Worm (Caenorhabditis elegans): Measurements from ENCODE around the gene msrp-5.

The msrp-5 gene

ce11 chrII:2628401-2628800, 11.7 kb downstream of the msrp-5 start:
- TF ChIP-seq flt-1 (GFP tag; IDR thresholded peaks at IDR 0.05) (no peak), hmbx-1 (tag; optimal IDR thresholded peaks at IDR 0.05) (no peak), ets-7 (tag; optimal IDR thresholded peaks at IDR 0.05) (no peak), ama-1 (optimal IDR thresholded peaks at IDR 0.05) (no peak), tbx-11 (GFP tag; IDR thresholded peaks at IDR 0.05) (no peak), hmg-4 (GFP tag; optimal IDR thresholded peaks at IDR 0.05) (no peak), hnd-1 (tag; optimal IDR thresholded peaks at IDR 0.05) (no peak), aly-1 (tag; optimal IDR thresholded peaks at IDR 0.05) (no peak), tra-4 (tag; optimal IDR thresholded peaks at IDR 0.05) (no peak), ceh-13 (GFP tag; optimal IDR thresholded peaks at IDR 0.05) (no peak), B0310.2 (tag; optimal IDR thresholded peaks at IDR 0.05) (no peak), F13C5.2 (tag; optimal IDR thresholded peaks at IDR 0.05) (no peak), pes-1 (GFP tag; IDR thresholded peaks at IDR 0.05) (no peak), sea-1 (GFP tag; conservative IDR thresholded peaks at IDR 0.05) (no peak), scrt-1 (GFP tag; IDR thresholded peaks at IDR 0.05) (no peak), ceh-36 (tag; optimal IDR thresholded peaks at IDR 0.05) (no peak), tbx-37 (GFP tag; conservative IDR thresholded peaks at IDR 0.05) (no peak)

DNA sequence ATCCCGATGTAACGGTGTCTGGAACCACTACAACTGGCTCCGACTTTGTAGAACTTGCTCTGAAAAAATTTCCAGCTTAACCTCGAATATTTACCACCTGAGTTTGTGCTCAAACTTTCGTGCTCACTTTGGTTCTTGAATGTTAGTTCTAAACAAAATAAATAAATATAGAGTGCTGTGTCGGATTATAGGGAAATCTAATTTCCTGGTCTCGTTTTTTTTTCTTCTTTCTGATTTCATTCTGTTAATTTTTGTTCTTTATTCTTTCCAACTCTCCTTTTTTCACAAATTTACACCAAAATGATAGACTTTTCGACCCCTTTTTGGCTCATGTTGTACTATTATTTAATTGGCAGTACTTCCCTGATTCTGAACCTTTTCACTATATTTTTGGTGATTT, 12.5 kb downstream of the msrp-5 start, which contains the start of gene sri-37:
Gene sri-37, plus strand, starts transcription at position 301 of the 400 bp plus-strand sequence.
- TF ChIP-seq ceh-13 (GFP tag; optimal IDR thresholded peaks at IDR 0.05) (no peak), B0310.2 (tag; optimal IDR thresholded peaks at IDR 0.05) (no peak), sea-1 (GFP tag; conservative IDR thresholded peaks at IDR 0.05) (no peak), ceh-36 (tag; optimal IDR thresholded peaks at IDR 0.05) (no peak), tbx-11 (GFP tag; IDR thresholded peaks at IDR 0.05) (no peak), F13C5.2 (tag; optimal IDR thresholded peaks at IDR 0.05) (no peak), ets-7 (tag; optimal IDR thresholded peaks at IDR 0.05) (no peak), ama-1 (optimal IDR thresholded peaks at IDR 0.05) (no peak), hmbx-1 (tag; optimal IDR thresholded peaks at IDR 0.05) (no peak), aly-1 (tag; optimal IDR thresholded peaks at IDR 0.05) (no peak), tra-4 (tag; optimal IDR thresholded peaks at IDR 0.05) (no peak), scrt-1 (GFP tag; IDR thresholded peaks at IDR 0.05) (no peak), hnd-1 (tag; optimal IDR thresholded peaks at IDR 0.05) (no peak)

DNA sequence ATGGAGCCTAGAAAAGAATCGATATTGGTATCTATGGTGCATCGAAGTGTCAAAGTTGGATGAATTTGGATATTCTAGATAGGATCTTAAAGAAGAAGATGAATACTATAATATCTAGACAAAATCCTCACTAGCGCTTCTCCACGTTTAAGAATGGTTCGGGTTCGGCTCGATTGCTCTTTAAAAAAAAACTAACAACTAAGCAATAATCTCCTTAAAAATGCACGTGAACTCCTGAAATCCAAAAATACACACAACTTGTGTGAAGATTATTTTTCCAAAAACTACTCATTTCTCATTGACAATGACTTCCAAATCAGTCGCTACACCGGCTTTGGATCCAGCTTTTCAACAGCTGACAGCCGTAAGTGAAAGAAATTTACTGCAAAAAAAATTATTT, 14.4 kb downstream of the msrp-5 start, which contains the start of gene D2062.1:
Gene D2062.1, plus strand, starts transcription at position 301 of the 400 bp plus-strand sequence.
- TF ChIP-seq flt-1 (GFP tag; IDR thresholded peaks at IDR 0.05), result no peak

DNA sequence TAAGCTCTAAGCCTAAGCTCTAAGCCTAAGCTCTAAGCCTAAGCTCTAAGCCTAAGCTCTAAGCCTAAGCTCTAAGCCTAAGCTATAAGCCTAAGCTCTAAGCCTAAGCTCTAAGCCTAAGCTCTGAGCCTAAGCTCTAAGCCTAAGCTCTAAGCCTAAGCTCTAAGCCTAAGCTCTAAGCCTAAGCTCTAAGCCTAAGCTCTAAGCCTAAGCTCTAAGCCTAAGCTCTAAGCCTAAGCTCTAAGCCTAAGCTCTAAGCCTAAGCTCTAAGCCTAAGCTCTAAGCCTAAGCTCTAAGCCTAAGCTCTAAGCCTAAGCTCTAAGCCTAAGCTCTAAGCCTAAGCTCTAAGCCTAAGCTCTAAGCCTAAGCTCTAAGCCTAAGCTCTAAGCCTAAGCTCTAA, 15.5 kb downstream of the msrp-5 start:
- peak; percentile 76 for TF ChIP-seq ceh-36 (tag; optimal IDR thresholded peaks at IDR 0.05)

- TF ChIP-seq ama-1 (optimal IDR thresholded peaks at IDR 0.05) (no peak), ets-7 (tag; optimal IDR thresholded peaks at IDR 0.05) (no peak), flt-1 (GFP tag; IDR thresholded peaks at IDR 0.05) (no peak), tbx-11 (GFP tag; IDR thresholded peaks at IDR 0.05) (no peak), B0310.2 (tag; optimal IDR thresholded peaks at IDR 0.05) (no peak), F13C5.2 (tag; optimal IDR thresholded peaks at IDR 0.05) (no peak), tbx-37 (GFP tag; conservative IDR thresholded peaks at IDR 0.05) (no peak), scrt-1 (GFP tag; IDR thresholded peaks at IDR 0.05) (no peak), aly-1 (tag; optimal IDR thresholded peaks at IDR 0.05) (no peak), hmg-4 (GFP tag; optimal IDR thresholded peaks at IDR 0.05) (no peak), ceh-36 (tag; optimal IDR thresholded peaks at IDR 0.05) (no peak), hmbx-1 (tag; optimal IDR thresholded peaks at IDR 0.05) (no peak), hnd-1 (tag; optimal IDR thresholded peaks at IDR 0.05) (no peak), tra-4 (tag; optimal IDR thresholded peaks at IDR 0.05) (no peak), sea-1 (GFP tag; conservative IDR thresholded peaks at IDR 0.05) (no peak), ceh-13 (GFP tag; optimal IDR thresholded peaks at IDR 0.05) (no peak), pes-1 (GFP tag; IDR thresholded peaks at IDR 0.05) (no peak)
Measured at ce11 chrII:2637359-2637758, 20.6 kb downstream of the msrp-5 start, which contains the start of gene F22E5.21. Gene F22E5.21 (minus strand): TSS chrII:2637459.

- TF ChIP-seq ama-1 (optimal IDR thresholded peaks at IDR 0.05), result no peak
- no peak for TF ChIP-seq tbx-11 (GFP tag; IDR thresholded peaks at IDR 0.05)
- TF ChIP-seq tbx-37 (GFP tag; conservative IDR thresholded peaks at IDR 0.05), result no peak
- no peak for TF ChIP-seq tra-4 (tag; optimal IDR thresholded peaks at IDR 0.05)
- TF ChIP-seq hmg-4 (GFP tag; optimal IDR thresholded peaks at IDR 0.05), result no peak
- no peak for TF ChIP-seq hmbx-1 (tag; optimal IDR thresholded peaks at IDR 0.05)
- TF ChIP-seq B0310.2 (tag; optimal IDR thresholded peaks at IDR 0.05), result no peak
Measured at ce11 chrII:2638062-2638461, 21.3 kb downstream of the msrp-5 start, which contains the start of gene F22E5.9. Gene F22E5.9 (plus strand): TSS chrII:2638388.

DNA sequence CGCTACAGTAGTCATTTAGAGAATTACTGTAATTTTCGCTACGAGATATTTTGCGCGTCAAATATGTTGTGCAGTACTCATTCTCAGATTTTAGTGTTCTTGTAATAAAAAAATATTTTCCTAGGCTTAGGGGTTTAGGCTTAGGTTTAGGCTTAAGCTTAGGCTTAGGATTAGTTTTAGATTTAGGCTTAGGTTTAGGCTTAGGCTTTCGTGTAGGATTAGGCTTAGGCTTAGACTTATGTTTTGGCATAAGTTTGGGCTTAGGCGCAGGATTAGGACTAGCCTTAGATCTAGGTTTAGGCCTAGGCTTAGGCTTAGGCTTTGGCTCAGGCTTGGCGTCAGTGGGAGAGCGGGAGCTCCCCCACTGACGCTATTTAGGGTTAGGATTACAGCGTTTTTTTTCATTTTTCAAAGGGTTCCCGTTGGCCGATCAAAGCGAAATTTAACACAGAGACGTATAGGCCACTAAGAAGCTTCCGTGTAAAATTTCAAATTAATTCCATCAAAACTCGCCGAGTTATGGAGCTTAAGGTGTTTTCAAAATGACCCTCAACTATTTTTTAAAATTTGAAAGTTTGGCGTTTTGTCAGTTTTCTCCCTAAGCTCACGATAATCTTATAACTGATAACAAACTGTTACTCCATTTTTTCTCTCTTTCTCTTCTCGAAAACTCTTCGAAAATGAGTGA, 22.8 kb downstream of the msrp-5 start, which contains the start of gene F22E5.8:
Gene F22E5.8, plus strand, starts transcription at position 638 of the 688 bp plus-strand sequence.
- TF ChIP-seq pes-1 (GFP tag; IDR thresholded peaks at IDR 0.05) (0 out of 2 replicates have a peak, but pooled peaks have one; percentile 10), ceh-36 (tag; optimal IDR thresholded peaks at IDR 0.05) (peak; percentile 58)

DNA sequence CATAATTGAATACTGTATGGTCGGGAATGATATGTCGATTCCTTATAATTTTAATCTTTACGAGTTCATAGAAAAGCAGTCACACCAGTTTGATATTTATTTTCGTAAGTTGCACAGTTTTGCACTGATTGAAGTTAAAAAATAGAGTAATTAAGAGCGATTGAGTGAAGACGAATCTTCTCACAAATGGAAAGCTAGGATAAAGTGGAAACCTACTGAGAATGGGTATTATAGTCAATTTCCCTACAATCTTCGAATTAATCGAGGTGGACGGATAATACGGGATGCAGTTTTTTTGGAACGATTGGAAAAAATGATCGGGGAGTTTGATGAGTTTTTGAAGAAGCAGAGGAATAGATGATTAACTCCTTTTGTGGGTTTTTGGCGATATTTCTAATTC, 24.2 kb downstream of the msrp-5 start, which contains the start of gene F22E5.23:
Gene F22E5.23, plus strand, starts transcription at position 301 of the 400 bp plus-strand sequence.
- TF ChIP-seq hmbx-1 (tag; optimal IDR thresholded peaks at IDR 0.05) (no peak), F13C5.2 (tag; optimal IDR thresholded peaks at IDR 0.05) (no peak), ceh-36 (tag; optimal IDR thresholded peaks at IDR 0.05) (no peak), tra-4 (tag; optimal IDR thresholded peaks at IDR 0.05) (no peak), ets-7 (tag; optimal IDR thresholded peaks at IDR 0.05) (no peak), hnd-1 (tag; optimal IDR thresholded peaks at IDR 0.05) (no peak), flt-1 (GFP tag; IDR thresholded peaks at IDR 0.05) (no peak), tbx-37 (GFP tag; conservative IDR thresholded peaks at IDR 0.05) (no peak), aly-1 (tag; optimal IDR thresholded peaks at IDR 0.05) (no peak), B0310.2 (tag; optimal IDR thresholded peaks at IDR 0.05) (no peak), scrt-1 (GFP tag; IDR thresholded peaks at IDR 0.05) (no peak), pes-1 (GFP tag; IDR thresholded peaks at IDR 0.05) (no peak), tbx-11 (GFP tag; IDR thresholded peaks at IDR 0.05) (no peak), ceh-13 (GFP tag; optimal IDR thresholded peaks at IDR 0.05) (no peak), hmg-4 (GFP tag; optimal IDR thresholded peaks at IDR 0.05) (no peak), sea-1 (GFP tag; conservative IDR thresholded peaks at IDR 0.05) (no peak)

Measured in whole organism, early embryonic.